Worm (Caenorhabditis elegans): ENCODE measurements around the gene T22C8.6.

The T22C8.6 gene

DNA sequence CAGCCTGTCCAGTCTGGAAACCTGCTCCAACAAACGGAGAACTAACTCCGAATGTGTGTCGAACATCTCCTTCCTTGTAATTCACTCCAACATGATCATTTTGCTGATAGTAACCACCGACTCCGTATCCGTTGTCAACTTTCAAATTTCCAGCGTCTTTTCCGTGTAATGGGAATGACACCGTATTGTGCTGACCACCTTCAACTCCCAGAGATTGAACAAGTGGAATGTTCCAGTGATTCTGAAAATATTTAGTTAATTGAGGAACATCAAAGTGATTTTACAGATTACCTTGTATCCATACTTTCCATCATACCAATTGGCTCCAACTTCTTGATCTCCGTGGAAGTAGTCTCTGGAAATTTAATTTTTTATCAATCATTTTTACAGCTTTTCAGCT is 2.2 kb downstream of the T22C8.6 start:
- TF ChIP-seq klf-2 (GFP tag; conservative IDR thresholded peaks at IDR 0.05) (no peak), ztf-23 (GFP tag; IDR thresholded peaks at IDR 0.05) (no peak), ref-1 (GFP tag; conservative IDR thresholded peaks at IDR 0.05) (no peak), T22C8.4 (GFP tag; IDR thresholded peaks at IDR 0.05) (no peak), ztf-29 (GFP tag; IDR thresholded peaks at IDR 0.05) (no peak), med-1 (GFP tag; optimal IDR thresholded peaks at IDR 0.05; ENCODE audit: insufficient read depth) (no peak), tab-1 (GFP tag; IDR thresholded peaks at IDR 0.05) (no peak), cog-1 (tag; optimal IDR thresholded peaks at IDR 0.05) (no peak), flt-1 (GFP tag; IDR thresholded peaks at IDR 0.05) (no peak)

DNA sequence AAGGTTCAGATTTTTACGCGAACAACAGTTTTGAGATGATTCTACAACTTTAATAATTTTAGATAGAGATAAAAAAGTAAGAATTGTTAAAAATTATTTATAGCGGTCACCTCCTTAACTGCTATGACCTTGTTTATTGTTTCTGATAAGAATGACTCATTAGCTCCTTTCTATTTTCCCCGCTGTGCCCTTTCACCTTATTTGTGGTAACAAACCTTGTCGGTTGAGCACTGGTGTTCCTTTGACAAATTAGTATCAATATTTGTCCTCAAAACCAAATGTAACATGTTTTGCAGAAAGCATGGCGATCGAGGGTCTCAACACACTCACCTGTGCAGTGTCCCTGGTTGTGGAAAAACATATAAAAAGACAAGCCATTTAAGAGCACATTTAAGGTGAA is 3.5 kb downstream of the T22C8.6 start:
- no peak for TF ChIP-seq cog-1 (tag; optimal IDR thresholded peaks at IDR 0.05)

DNA sequence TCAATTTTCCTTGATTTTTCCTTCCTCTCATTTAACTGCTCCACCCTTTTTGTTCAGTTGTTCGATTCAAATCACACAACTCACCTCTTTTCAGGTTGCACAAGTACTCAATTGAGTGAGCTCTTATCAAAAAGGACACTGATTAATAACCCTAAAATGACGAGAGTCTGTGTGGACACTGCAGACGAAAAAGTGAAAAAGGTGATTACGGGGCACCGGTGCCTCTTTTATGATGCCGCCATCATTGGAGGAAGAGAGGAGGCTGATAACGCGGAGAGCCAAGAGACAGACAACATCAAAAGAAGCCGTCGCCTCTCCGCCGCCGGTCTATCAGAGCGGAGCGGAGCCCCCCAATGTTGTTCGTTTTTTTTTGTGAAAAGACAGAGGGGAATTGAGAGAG is 4.9 kb downstream of the T22C8.6 start, which contains the start of gene sptf-2:
sptf-2 (plus strand) TSS at position 297 of the 400 bp plus-strand sequence.
- no peak for TF ChIP-seq cog-1 (tag; optimal IDR thresholded peaks at IDR 0.05)
- TF ChIP-seq med-1 (GFP tag; optimal IDR thresholded peaks at IDR 0.05; ENCODE audit: insufficient read depth): no peak
- TF ChIP-seq T22C8.4 (GFP tag; IDR thresholded peaks at IDR 0.05): no peak
- no peak for TF ChIP-seq ztf-23 (GFP tag; IDR thresholded peaks at IDR 0.05)
- TF ChIP-seq klf-2 (GFP tag; conservative IDR thresholded peaks at IDR 0.05): no peak
- no peak for TF ChIP-seq tab-1 (GFP tag; IDR thresholded peaks at IDR 0.05)
- no peak for TF ChIP-seq flt-1 (GFP tag; IDR thresholded peaks at IDR 0.05)
- TF ChIP-seq ref-1 (GFP tag; conservative IDR thresholded peaks at IDR 0.05): no peak
- no peak for TF ChIP-seq ztf-29 (GFP tag; IDR thresholded peaks at IDR 0.05)

DNA sequence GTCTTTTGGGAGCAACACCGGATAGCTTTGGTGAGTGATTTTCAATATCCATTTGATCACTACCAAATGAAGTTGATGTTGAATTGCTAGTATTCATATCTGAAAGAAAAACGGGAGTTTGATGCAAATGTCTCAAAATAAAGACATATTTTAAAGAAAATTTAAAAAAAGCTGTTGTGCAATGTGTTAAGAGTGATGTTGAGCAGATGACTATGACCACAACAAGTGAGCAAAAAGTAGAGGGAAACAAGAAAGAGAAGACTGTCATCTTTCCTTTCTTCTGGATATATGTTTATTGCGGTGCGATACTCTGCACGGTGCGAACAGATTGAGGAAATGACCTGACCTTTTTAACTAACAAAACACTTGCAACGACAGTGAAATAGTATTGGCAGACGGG is 6.7 kb downstream of the T22C8.6 start, which contains the start of gene T22C8.4:
T22C8.4 (minus strand) TSS at position 101 of the 400 bp plus-strand sequence.
- TF ChIP-seq ztf-29 (GFP tag; IDR thresholded peaks at IDR 0.05): no peak
- TF ChIP-seq ref-1 (GFP tag; conservative IDR thresholded peaks at IDR 0.05): no peak
- TF ChIP-seq T22C8.4 (GFP tag; IDR thresholded peaks at IDR 0.05): no peak
- no peak for TF ChIP-seq flt-1 (GFP tag; IDR thresholded peaks at IDR 0.05)
- TF ChIP-seq med-1 (GFP tag; optimal IDR thresholded peaks at IDR 0.05; ENCODE audit: insufficient read depth): no peak
- no peak for TF ChIP-seq cog-1 (tag; optimal IDR thresholded peaks at IDR 0.05)

- no peak for TF ChIP-seq ref-1 (GFP tag; conservative IDR thresholded peaks at IDR 0.05)
- no peak for TF ChIP-seq ztf-23 (GFP tag; IDR thresholded peaks at IDR 0.05)
- TF ChIP-seq ztf-29 (GFP tag; IDR thresholded peaks at IDR 0.05): no peak
- no peak for TF ChIP-seq tab-1 (GFP tag; IDR thresholded peaks at IDR 0.05)
- no peak for TF ChIP-seq cog-1 (tag; optimal IDR thresholded peaks at IDR 0.05)
- no peak for TF ChIP-seq T22C8.4 (GFP tag; IDR thresholded peaks at IDR 0.05)
These were observed 8.2 kb downstream of the T22C8.6 start, which contains the start of gene T22C8.3 for ce11 chrII:8621883-8622282. T22C8.3 (minus strand) TSS chrII:8621983.

DNA sequence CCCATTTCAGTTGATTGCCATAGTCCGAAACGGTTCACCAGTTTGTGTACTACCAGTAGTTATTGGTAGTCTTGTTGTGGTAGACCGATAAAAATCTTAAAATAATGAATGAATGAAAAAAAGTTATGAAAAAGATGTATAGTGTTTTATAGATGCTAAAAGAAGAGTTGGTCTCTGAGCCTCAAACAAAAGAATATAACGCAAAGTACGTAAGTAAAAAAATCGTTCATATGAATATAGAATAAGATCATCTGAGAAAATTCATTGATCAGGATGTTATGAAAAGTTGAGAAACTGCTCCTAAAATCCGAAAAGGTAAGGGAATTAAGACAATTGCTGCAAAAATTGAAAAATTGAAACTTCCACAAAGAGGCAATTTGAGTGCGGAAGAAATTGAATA is 12.6 kb downstream of the T22C8.6 start, which contains the start of gene chhy-1:
chhy-1 (minus strand) TSS at position 101 of the 400 bp plus-strand sequence.
- TF ChIP-seq tab-1 (GFP tag; IDR thresholded peaks at IDR 0.05): no peak
- no peak for TF ChIP-seq ref-1 (GFP tag; conservative IDR thresholded peaks at IDR 0.05)
- TF ChIP-seq klf-2 (GFP tag; conservative IDR thresholded peaks at IDR 0.05): no peak
- no peak for TF ChIP-seq med-1 (GFP tag; optimal IDR thresholded peaks at IDR 0.05; ENCODE audit: insufficient read depth)
- TF ChIP-seq ztf-29 (GFP tag; IDR thresholded peaks at IDR 0.05): no peak
- no peak for TF ChIP-seq ztf-23 (GFP tag; IDR thresholded peaks at IDR 0.05)
- TF ChIP-seq cog-1 (tag; optimal IDR thresholded peaks at IDR 0.05): no peak
- TF ChIP-seq flt-1 (GFP tag; IDR thresholded peaks at IDR 0.05): no peak

- no peak for TF ChIP-seq tab-1 (GFP tag; IDR thresholded peaks at IDR 0.05)
These were observed 13.9 kb downstream of the T22C8.6 start for ce11 chrII:8616155-8616554.

DNA sequence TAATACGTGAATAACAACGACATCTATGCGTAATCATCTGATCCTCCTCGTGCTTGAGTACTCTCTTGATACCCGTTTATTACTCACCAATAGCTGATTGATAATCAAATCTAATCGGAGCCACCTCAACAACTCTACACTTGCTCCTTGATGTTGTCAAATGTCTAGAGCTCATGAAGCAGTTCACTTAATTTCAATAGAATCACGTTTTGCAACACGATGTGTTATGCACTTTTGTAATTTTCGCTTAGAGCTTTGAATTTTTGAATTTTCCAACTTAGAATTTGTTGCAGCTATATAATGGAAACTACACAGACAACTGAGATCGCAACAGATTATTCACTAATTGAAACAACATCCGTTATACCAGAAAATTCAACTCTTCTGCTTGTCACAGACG is 17.6 kb downstream of the T22C8.6 start, which contains the start of gene T22C8.1:
T22C8.1 (plus strand) TSS at position 301 of the 400 bp plus-strand sequence.
- TF ChIP-seq med-1 (GFP tag; optimal IDR thresholded peaks at IDR 0.05; ENCODE audit: insufficient read depth) (no peak), ztf-23 (GFP tag; IDR thresholded peaks at IDR 0.05) (no peak), ref-1 (GFP tag; conservative IDR thresholded peaks at IDR 0.05) (no peak), ztf-29 (GFP tag; IDR thresholded peaks at IDR 0.05) (no peak), cog-1 (tag; optimal IDR thresholded peaks at IDR 0.05) (no peak), klf-2 (GFP tag; conservative IDR thresholded peaks at IDR 0.05) (no peak), flt-1 (GFP tag; IDR thresholded peaks at IDR 0.05) (no peak), T22C8.4 (GFP tag; IDR thresholded peaks at IDR 0.05) (no peak), tab-1 (GFP tag; IDR thresholded peaks at IDR 0.05) (no peak)

DNA sequence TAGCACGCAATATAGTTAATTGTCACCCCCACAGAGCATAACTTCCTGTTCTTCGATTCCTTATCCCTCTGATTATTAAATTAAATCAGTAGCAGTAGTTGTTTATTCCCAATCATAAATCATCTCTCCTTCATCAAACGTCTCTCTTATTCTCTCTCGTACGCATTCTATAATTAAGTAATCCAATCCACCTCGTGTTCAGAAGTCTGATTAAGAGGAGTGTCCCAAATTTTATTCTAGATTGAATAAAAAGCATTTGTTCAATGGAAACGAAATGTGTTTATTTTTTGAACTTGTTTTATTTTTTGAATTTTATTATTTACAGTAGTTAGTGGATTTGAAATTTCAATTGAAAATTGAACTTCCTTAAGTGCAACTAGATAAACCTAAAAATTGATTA is 18.8 kb downstream of the T22C8.6 start:
- TF ChIP-seq flt-1 (GFP tag; IDR thresholded peaks at IDR 0.05) (no peak), cog-1 (tag; optimal IDR thresholded peaks at IDR 0.05) (no peak), klf-2 (GFP tag; conservative IDR thresholded peaks at IDR 0.05) (no peak)

DNA sequence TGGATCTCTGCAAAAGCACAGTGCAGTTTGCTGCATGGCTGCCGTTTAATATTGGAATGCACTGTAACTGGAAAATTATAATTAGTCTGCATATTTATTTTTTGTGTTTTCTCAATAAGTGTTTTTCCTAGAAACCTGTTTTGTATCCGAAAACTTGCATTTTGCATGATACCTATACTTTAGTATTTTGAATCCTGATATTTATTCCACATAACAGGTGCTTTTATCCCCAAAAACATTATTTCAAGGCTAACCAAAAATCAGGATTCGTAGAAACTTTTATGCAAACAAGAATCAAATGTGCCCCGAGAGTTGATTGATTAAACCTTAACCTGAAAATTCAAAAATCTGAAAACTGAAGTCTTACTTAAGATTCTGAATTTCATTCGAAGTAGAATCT is 19.5 kb downstream of the T22C8.6 start:
- no peak for TF ChIP-seq med-1 (GFP tag; optimal IDR thresholded peaks at IDR 0.05; ENCODE audit: insufficient read depth)
- TF ChIP-seq ztf-29 (GFP tag; IDR thresholded peaks at IDR 0.05): no peak
- no peak for TF ChIP-seq T22C8.4 (GFP tag; IDR thresholded peaks at IDR 0.05)
- no peak for TF ChIP-seq klf-2 (GFP tag; conservative IDR thresholded peaks at IDR 0.05)
- no peak for TF ChIP-seq cog-1 (tag; optimal IDR thresholded peaks at IDR 0.05)
- no peak for TF ChIP-seq flt-1 (GFP tag; IDR thresholded peaks at IDR 0.05)
- TF ChIP-seq ztf-23 (GFP tag; IDR thresholded peaks at IDR 0.05): no peak
- no peak for TF ChIP-seq ref-1 (GFP tag; conservative IDR thresholded peaks at IDR 0.05)
- no peak for TF ChIP-seq tab-1 (GFP tag; IDR thresholded peaks at IDR 0.05)

ce11 chrII:8610085-8610484 is 20.0 kb downstream of the T22C8.6 start, which contains the start of gene F28C6.9:
F28C6.9 (minus strand) TSS chrII:8610185.
- TF ChIP-seq klf-2 (GFP tag; conservative IDR thresholded peaks at IDR 0.05) (no peak), ztf-23 (GFP tag; IDR thresholded peaks at IDR 0.05) (no peak), med-1 (GFP tag; optimal IDR thresholded peaks at IDR 0.05; ENCODE audit: insufficient read depth) (no peak), tab-1 (GFP tag; IDR thresholded peaks at IDR 0.05) (no peak), flt-1 (GFP tag; IDR thresholded peaks at IDR 0.05) (no peak), ref-1 (GFP tag; conservative IDR thresholded peaks at IDR 0.05) (no peak), cog-1 (tag; optimal IDR thresholded peaks at IDR 0.05) (no peak), T22C8.4 (GFP tag; IDR thresholded peaks at IDR 0.05) (no peak), ztf-29 (GFP tag; IDR thresholded peaks at IDR 0.05) (no peak)

Data from whole organism, midembryonic.